Worm (Caenorhabditis elegans): Measurements from ENCODE around the gene Y62E10A.6.

Gene Y62E10A.6

DNA sequence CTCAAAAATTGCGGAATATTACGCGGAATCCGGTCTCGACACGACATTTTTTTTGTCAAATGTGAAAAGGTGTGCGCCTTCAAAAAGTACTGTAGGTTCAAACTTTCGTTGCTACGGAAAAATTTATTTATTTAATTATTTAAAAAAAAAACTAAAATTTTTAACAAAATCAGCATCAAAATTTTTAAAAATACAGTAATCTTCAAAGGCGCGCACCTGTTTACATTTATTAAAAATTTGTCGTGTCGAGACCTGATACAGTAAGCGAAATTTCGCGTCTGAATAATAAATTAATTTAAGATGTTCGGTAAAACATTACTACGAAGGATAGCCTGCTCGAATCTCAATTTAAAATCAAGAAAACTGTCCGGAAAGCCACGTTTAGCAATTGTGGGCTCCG, at the start of gene Y62E10A.6:
Gene Y62E10A.6 (plus strand): TSS at position 301 of the 400 bp plus-strand sequence.
- no peak for TF ChIP-seq lsy-2 (tag; optimal IDR thresholded peaks at IDR 0.05)
- TF ChIP-seq ces-1 (GFP tag; optimal IDR thresholded peaks at IDR 0.05), result no peak
- TF ChIP-seq hlh-1 (tag; optimal IDR thresholded peaks at IDR 0.05), result no peak
- TF ChIP-seq snpc-4 (tag; optimal IDR thresholded peaks at IDR 0.05), result no peak
- TF ChIP-seq cnd-1 (tag; optimal IDR thresholded peaks at IDR 0.05), result no peak
- TF ChIP-seq blmp-1 (tag; optimal IDR thresholded peaks at IDR 0.05), result no peak
- no peak for TF ChIP-seq mls-2 (tag; optimal IDR thresholded peaks at IDR 0.05)
- no peak for TF ChIP-seq zip-8 (tag; optimal IDR thresholded peaks at IDR 0.05)
- TF ChIP-seq nhr-12 (tag; optimal IDR thresholded peaks at IDR 0.05), result no peak
- no peak for TF ChIP-seq nhr-76 (tag; optimal IDR thresholded peaks at IDR 0.05)
- no peak for TF ChIP-seq pha-4 (tag; optimal IDR thresholded peaks at IDR 0.05)
- no peak for TF ChIP-seq elt-3 (tag; optimal IDR thresholded peaks at IDR 0.05)
- TF ChIP-seq tbx-8 (GFP tag; optimal IDR thresholded peaks at IDR 0.05), result no peak
- TF ChIP-seq M03D4.4 (tag; optimal IDR thresholded peaks at IDR 0.05), result no peak
- no peak for TF ChIP-seq bed-3 (GFP tag; optimal IDR thresholded peaks at IDR 0.05)
- TF ChIP-seq ztf-11 (tag; optimal IDR thresholded peaks at IDR 0.05), result no peak
- TF ChIP-seq ham-2 (GFP tag; optimal IDR thresholded peaks at IDR 0.05), result no peak
- no peak for TF ChIP-seq unc-62 (GFP tag; optimal IDR thresholded peaks at IDR 0.05)
- TF ChIP-seq sptf-1 (tag; optimal IDR thresholded peaks at IDR 0.05), result no peak

DNA sequence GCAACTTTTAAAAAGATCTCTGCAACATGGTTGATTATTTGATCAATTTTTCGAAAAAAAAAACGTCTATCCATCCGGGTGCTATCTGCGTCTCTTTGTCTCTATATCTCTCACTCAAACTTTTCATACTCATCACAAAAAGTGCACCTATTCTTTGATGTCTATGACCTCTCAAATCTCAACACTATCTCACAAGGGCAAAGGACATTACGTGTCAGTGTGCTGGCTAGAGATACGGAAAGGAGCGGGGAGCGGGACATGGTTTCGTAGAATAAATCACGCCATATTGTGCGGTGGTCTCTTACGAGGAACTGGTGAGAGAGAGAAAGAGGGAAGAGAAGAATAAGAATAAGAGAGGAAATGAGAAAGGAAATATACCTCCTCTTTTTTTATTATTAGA, 49.4 kb upstream of the Y62E10A.6 start:
- no peak for TF ChIP-seq elt-3 (tag; optimal IDR thresholded peaks at IDR 0.05)
- TF ChIP-seq cnd-1 (tag; optimal IDR thresholded peaks at IDR 0.05), result no peak
- no peak for TF ChIP-seq nhr-237 (tag; optimal IDR thresholded peaks at IDR 0.05)
- TF ChIP-seq ceh-39 (tag; optimal IDR thresholded peaks at IDR 0.05), result no peak
- no peak for TF ChIP-seq ces-1 (GFP tag; optimal IDR thresholded peaks at IDR 0.05)
- no peak for TF ChIP-seq mab-5 (tag; optimal IDR thresholded peaks at IDR 0.05)
- no peak for TF ChIP-seq nhr-76 (tag; optimal IDR thresholded peaks at IDR 0.05)
- no peak for TF ChIP-seq sptf-1 (tag; optimal IDR thresholded peaks at IDR 0.05)
- no peak for TF ChIP-seq ceh-83 (GFP tag; optimal IDR thresholded peaks at IDR 0.05)
- TF ChIP-seq elt-1 (tag; optimal IDR thresholded peaks at IDR 0.05; ENCODE audit: borderline replicate concordance, insufficient read depth), result no peak
- TF ChIP-seq mls-2 (tag; optimal IDR thresholded peaks at IDR 0.05), result no peak
- TF ChIP-seq ham-2 (GFP tag; optimal IDR thresholded peaks at IDR 0.05), result no peak
- TF ChIP-seq bed-3 (GFP tag; optimal IDR thresholded peaks at IDR 0.05), result no peak
- no peak for TF ChIP-seq drap-1 (GFP tag; optimal IDR thresholded peaks at IDR 0.05)

DNA sequence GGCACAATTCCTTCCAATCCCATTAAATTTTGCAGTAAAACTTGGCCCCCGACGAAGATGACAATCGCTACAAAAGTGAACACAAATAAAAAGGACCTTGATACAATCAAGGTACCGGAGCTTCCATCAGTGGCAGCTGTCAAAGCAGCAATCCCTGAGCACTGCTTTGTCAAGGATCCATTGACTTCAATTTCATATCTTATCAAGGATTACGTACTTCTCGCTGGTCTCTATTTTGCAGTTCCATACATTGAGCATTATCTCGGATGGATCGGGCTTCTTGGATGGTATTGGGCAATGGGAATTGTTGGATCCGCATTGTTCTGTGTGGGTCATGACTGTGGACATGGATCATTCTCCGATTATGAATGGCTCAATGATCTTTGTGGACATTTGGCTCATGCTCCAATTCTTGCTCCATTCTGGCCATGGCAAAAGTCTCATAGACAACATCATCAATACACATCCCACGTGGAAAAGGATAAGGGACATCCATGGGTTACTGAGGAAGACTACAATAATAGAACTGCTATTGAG, 47.9 kb upstream of the Y62E10A.6 start, which contains the start of gene fat-2:
Gene fat-2 (plus strand): TSS at position 51 of the 537 bp plus-strand sequence.
- TF ChIP-seq blmp-1 (tag; optimal IDR thresholded peaks at IDR 0.05) (no peak), drap-1 (GFP tag; optimal IDR thresholded peaks at IDR 0.05) (no peak), cnd-1 (tag; optimal IDR thresholded peaks at IDR 0.05) (no peak), ceh-43 (GFP tag; optimal IDR thresholded peaks at IDR 0.05) (no peak), pha-4 (tag; optimal IDR thresholded peaks at IDR 0.05) (no peak), nhr-76 (tag; optimal IDR thresholded peaks at IDR 0.05) (no peak), lin-13 (tag; optimal IDR thresholded peaks at IDR 0.05) (no peak), mab-5 (tag; optimal IDR thresholded peaks at IDR 0.05) (no peak), tbx-8 (GFP tag; optimal IDR thresholded peaks at IDR 0.05) (no peak), bed-3 (GFP tag; optimal IDR thresholded peaks at IDR 0.05) (no peak), nhr-237 (tag; optimal IDR thresholded peaks at IDR 0.05) (no peak), snpc-4 (tag; optimal IDR thresholded peaks at IDR 0.05) (no peak), lin-32 (GFP tag; optimal IDR thresholded peaks at IDR 0.05) (no peak), mep-1 (tag; optimal IDR thresholded peaks at IDR 0.05) (no peak), ceh-83 (GFP tag; optimal IDR thresholded peaks at IDR 0.05) (no peak)

DNA sequence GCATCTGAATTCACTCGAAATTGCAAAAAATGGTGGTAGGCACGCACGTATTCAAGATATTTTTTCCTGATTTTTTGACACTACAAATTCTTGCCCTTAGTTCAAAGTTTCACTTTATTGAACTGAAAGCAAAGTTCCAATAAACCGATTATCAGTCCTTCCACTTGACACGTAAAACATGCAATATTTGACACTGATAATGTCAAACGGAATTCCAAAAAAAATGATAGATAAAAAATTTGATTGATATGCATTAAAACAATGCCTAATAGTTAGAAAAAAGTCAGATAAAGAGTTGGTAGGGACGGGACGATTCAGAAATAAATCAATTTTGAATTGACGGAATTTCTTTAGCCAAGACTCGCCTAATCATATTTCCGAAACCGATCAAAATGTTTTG, 44.7 kb upstream of the Y62E10A.6 start:
- TF ChIP-seq snpc-4 (tag; optimal IDR thresholded peaks at IDR 0.05), result no peak
- TF ChIP-seq ceh-43 (GFP tag; optimal IDR thresholded peaks at IDR 0.05), result no peak
- TF ChIP-seq ceh-39 (tag; optimal IDR thresholded peaks at IDR 0.05), result no peak
- no peak for TF ChIP-seq mls-2 (tag; optimal IDR thresholded peaks at IDR 0.05)
- TF ChIP-seq flh-1 (GFP tag; optimal IDR thresholded peaks at IDR 0.05), result no peak
- no peak for TF ChIP-seq nhr-2 (tag; optimal IDR thresholded peaks at IDR 0.05)
- no peak for TF ChIP-seq lin-13 (tag; optimal IDR thresholded peaks at IDR 0.05)
- TF ChIP-seq ceh-83 (GFP tag; optimal IDR thresholded peaks at IDR 0.05), result no peak
- no peak for TF ChIP-seq elt-3 (tag; optimal IDR thresholded peaks at IDR 0.05)
- TF ChIP-seq unc-120 (tag; optimal IDR thresholded peaks at IDR 0.05; ENCODE audit: poor library complexity, severe bottlenecking), result no peak
- TF ChIP-seq pha-4 (tag; optimal IDR thresholded peaks at IDR 0.05), result no peak
- no peak for TF ChIP-seq blmp-1 (tag; optimal IDR thresholded peaks at IDR 0.05)
- TF ChIP-seq sem-2 (GFP tag; optimal IDR thresholded peaks at IDR 0.05), result no peak
- TF ChIP-seq nhr-76 (tag; optimal IDR thresholded peaks at IDR 0.05), result no peak
- TF ChIP-seq M03D4.4 (tag; optimal IDR thresholded peaks at IDR 0.05), result no peak
- no peak for TF ChIP-seq mep-1 (tag; optimal IDR thresholded peaks at IDR 0.05)
- TF ChIP-seq nhr-28 (tag; optimal IDR thresholded peaks at IDR 0.05), result no peak
